Worm (Caenorhabditis elegans) whole organism, late embryonic: ENCODE measurements around the gene R07B1.9.

Source experiments
- K02D7.2 ChIP-seq: sonication (generic microtip); optimal IDR thresholded peaks from 2 replicates; lab custom pipeline; 2017; ENCODE audit warnings: mild to moderate bottlenecking, missing genetic modification characterization, missing compliant biosample characterization
- Y22D7AL.16 ChIP-seq: sonication (generic microtip); optimal IDR thresholded peaks from 2 replicates; lab custom pipeline; 2016; ENCODE audit warnings: missing genetic modification characterization, missing compliant biosample characterization
- ahr-1 ChIP-seq: sonication (generic microtip); optimal IDR thresholded peaks from 2 replicates; lab custom pipeline; 2016; ENCODE audit warnings: missing genetic modification characterization, missing compliant biosample characterization
- ceh-18 ChIP-seq: sonication (generic microtip); optimal IDR thresholded peaks from 2 replicates; lab custom pipeline; 2016; ENCODE audit warnings: missing genetic modification characterization, missing compliant biosample characterization
- ceh-19 ChIP-seq: fragments of 200-800 bp; sonication (Bioruptor generic); optimal IDR thresholded peaks from 2 replicates; lab custom pipeline; 2018; ENCODE audit warnings: mild to moderate bottlenecking, missing genetic modification characterization, missing compliant biosample characterization
- ceh-2 ChIP-seq: sonication (generic microtip); optimal IDR thresholded peaks from 2 replicates; lab custom pipeline; 2016; ENCODE audit warnings: missing genotype, missing genetic modification characterization, missing compliant biosample characterization
- ceh-22 ChIP-seq: sonication (generic microtip); optimal IDR thresholded peaks from 2 replicates; lab custom pipeline; 2017; ENCODE audit warnings: missing biosample characterization, missing genetic modification characterization
- ceh-24 ChIP-seq: sonication (generic microtip); optimal IDR thresholded peaks from 2 replicates; lab custom pipeline; 2016; ENCODE audit warnings: mild to moderate bottlenecking, missing genetic modification characterization, missing compliant biosample characterization
- ceh-31 ChIP-seq: sonication (generic microtip); optimal IDR thresholded peaks from 2 replicates; lab custom pipeline; 2016; ENCODE audit warnings: missing genetic modification characterization, missing compliant biosample characterization
- ceh-34 ChIP-seq: sonication (generic microtip); optimal IDR thresholded peaks from 2 replicates; lab custom pipeline; 2016; ENCODE audit warnings: mild to moderate bottlenecking, missing genetic modification characterization, missing compliant biosample characterization
- ceh-45 ChIP-seq: fragments of 200-800 bp; sonication (Bioruptor generic); IDR thresholded peaks from 2 replicates; pipeline ENCODE4 v1.3.6; 2022; ENCODE audit warnings: missing genetic modification reagents, missing genetic modification characterization, missing compliant biosample characterization
- ceh-6 ChIP-seq: fragments of 200-800 bp; sonication (Bioruptor generic); optimal IDR thresholded peaks from 2 replicates; lab custom pipeline; 2018; ENCODE audit warnings: mild to moderate bottlenecking, missing genetic modification characterization, missing compliant biosample characterization
- che-1 ChIP-seq: sonication (generic microtip); optimal IDR thresholded peaks from 2 replicates; lab custom pipeline; 2016; ENCODE audit warnings: mild to moderate bottlenecking, missing genetic modification characterization, missing compliant biosample characterization
- dve-1 ChIP-seq: sonication (generic microtip); optimal IDR thresholded peaks from 2 replicates; lab custom pipeline; 2017; ENCODE audit warnings: antibody characterized with exemption, mild to moderate bottlenecking, missing genetic modification characterization, missing compliant biosample characterization
- elt-2 ChIP-seq: sonication (generic microtip); optimal IDR thresholded peaks from 2 replicates; lab custom pipeline; 2016; ENCODE audit warnings: missing genetic modification reagents, missing genetic modification characterization, missing compliant biosample characterization
- elt-4 ChIP-seq: sonication (generic microtip); optimal IDR thresholded peaks from 2 replicates; lab custom pipeline; 2016; ENCODE audit warnings: missing genetic modification characterization, missing compliant biosample characterization
- fax-1 ChIP-seq: sonication (generic microtip); optimal IDR thresholded peaks from 2 replicates; lab custom pipeline; 2016; ENCODE audit warnings: missing genotype, missing genetic modification characterization, missing compliant biosample characterization
- gmeb-2 ChIP-seq: sonication (generic microtip); optimal IDR thresholded peaks from 2 replicates; lab custom pipeline; 2016; ENCODE audit warnings: missing genetic modification characterization, inconsistent platforms, missing compliant biosample characterization
- hlh-13 ChIP-seq: fragments of 200-800 bp; sonication (Bioruptor generic); optimal IDR thresholded peaks from 2 replicates; lab custom pipeline; 2018; ENCODE audit warnings: mild to moderate bottlenecking, missing genetic modification characterization, missing compliant biosample characterization
- hlh-15 ChIP-seq: sonication (generic microtip); optimal IDR thresholded peaks from 2 replicates; lab custom pipeline; 2016; ENCODE audit warnings: missing genetic modification characterization, missing compliant biosample characterization
- nfya-1 ChIP-seq: sonication (generic microtip); optimal IDR thresholded peaks from 2 replicates; lab custom pipeline; 2017; ENCODE audit warnings: missing genetic modification characterization, mild to moderate bottlenecking, missing compliant biosample characterization, antibody characterized with exemption, moderate library complexity
- nhr-11 ChIP-seq: fragments of 150-350 bp; optimal IDR thresholded peaks from 2 replicates; lab custom pipeline; 2014; ENCODE audit warnings: missing biosample characterization, missing genetic modification characterization
- nhr-232 ChIP-seq: sonication (generic microtip); optimal IDR thresholded peaks from 2 replicates; lab custom pipeline; 2016; ENCODE audit warnings: missing genetic modification characterization, missing compliant biosample characterization
- odd-2 ChIP-seq: sonication (generic microtip); optimal IDR thresholded peaks from 2 replicates; lab custom pipeline; 2017; ENCODE audit warnings: antibody characterized with exemption, mild to moderate bottlenecking, missing genetic modification characterization, missing compliant biosample characterization
- pat-9 ChIP-seq: fragments of 200-800 bp; sonication (Bioruptor generic); optimal IDR thresholded peaks from 2 replicates; lab custom pipeline; 2018; ENCODE audit warnings: mild to moderate bottlenecking, missing genetic modification characterization, moderate library complexity, missing compliant biosample characterization
- pax-1 ChIP-seq: fragments of 150-350 bp; optimal IDR thresholded peaks from 2 replicates; lab custom pipeline; 2014; ENCODE audit warnings: missing biosample characterization, missing genetic modification characterization
- pha-2 ChIP-seq: sonication (generic microtip); optimal IDR thresholded peaks from 2 replicates; lab custom pipeline; 2017; ENCODE audit warnings: mild to moderate bottlenecking, missing genetic modification characterization, missing compliant biosample characterization
- pha-4 ChIP-seq: fragments of 150-350 bp; optimal IDR thresholded peaks from 2 replicates; lab custom pipeline; 2018; ENCODE audit warnings: missing biosample characterization, missing genetic modification reagents, missing genetic modification characterization
- pqm-1 ChIP-seq: sonication (generic microtip); optimal IDR thresholded peaks from 2 replicates; lab custom pipeline; 2016; ENCODE audit warnings: missing genetic modification characterization, missing compliant biosample characterization
- pros-1 ChIP-seq: fragments of 150-350 bp; optimal IDR thresholded peaks from 2 replicates; lab custom pipeline; 2014; ENCODE audit warnings: missing biosample characterization, missing genetic modification reagents, missing genetic modification characterization
- rnt-1 ChIP-seq: sonication (generic microtip); optimal IDR thresholded peaks from 2 replicates; lab custom pipeline; 2016; ENCODE audit warnings: missing genetic modification characterization, missing compliant biosample characterization
- sdc-2 ChIP-seq: sonication (generic microtip); optimal IDR thresholded peaks from 2 replicates; lab custom pipeline; 2016; ENCODE audit warnings: missing genotype, missing genetic modification characterization, missing compliant biosample characterization
- sox-2 ChIP-seq: fragments of 200-800 bp; sonication (Bioruptor generic); IDR thresholded peaks from 2 replicates; pipeline ENCODE4 v1.3.6; 2022; ENCODE audit warnings: missing genetic modification reagents, missing genetic modification characterization, missing compliant biosample characterization
- sox-4 ChIP-seq: sonication (generic microtip); optimal IDR thresholded peaks from 2 replicates; lab custom pipeline; 2017; ENCODE audit warnings: mild to moderate bottlenecking, missing genetic modification characterization, inconsistent platforms, missing compliant biosample characterization
- syd-9 ChIP-seq: sonication (generic microtip); optimal IDR thresholded peaks from 2 replicates; lab custom pipeline; 2016; ENCODE audit warnings: mild to moderate bottlenecking, missing genetic modification characterization, moderate library complexity, missing compliant biosample characterization
- tbx-2 ChIP-seq: sonication (generic microtip); optimal IDR thresholded peaks from 2 replicates; lab custom pipeline; 2016; ENCODE audit warnings: missing genetic modification characterization, missing compliant biosample characterization
- tbx-7 ChIP-seq: sonication (generic microtip); optimal IDR thresholded peaks from 2 replicates; lab custom pipeline; 2016; ENCODE audit warnings: missing genotype, missing genetic modification characterization, missing compliant biosample characterization
- ttx-3 ChIP-seq: sonication (generic microtip); optimal IDR thresholded peaks from 2 replicates; lab custom pipeline; 2016; ENCODE audit warnings: missing genetic modification reagents, missing genetic modification characterization, missing compliant biosample characterization
- unc-3 ChIP-seq, 2 experiments: fragments of 200-800 bp in 1 of 2; sonication (Bioruptor generic) in 1 of 2; sonication (generic microtip) in 1 of 2; conservative IDR thresholded peaks in 1 of 2; optimal IDR thresholded peaks in 1 of 2; 2 replicates each; pipeline versions ENCODE4 v1.3.6 to Lab custom; 2016 to 2022; ENCODE audit warnings: missing compliant biosample characterization in 2 of 2, missing genetic modification characterization in 2 of 2, missing genetic modification reagents in 1 of 2
- unc-42 ChIP-seq: sonication (generic microtip); optimal IDR thresholded peaks from 2 replicates; lab custom pipeline; 2016; ENCODE audit warnings: missing genotype, missing genetic modification characterization, missing compliant biosample characterization
- unc-86 ChIP-seq: sonication (generic microtip); optimal IDR thresholded peaks from 2 replicates; lab custom pipeline; 2016; ENCODE audit warnings: missing genetic modification characterization, missing compliant biosample characterization
- zip-5 ChIP-seq: sonication (generic microtip); optimal IDR thresholded peaks from 2 replicates; lab custom pipeline; 2016; ENCODE audit warnings: missing genetic modification characterization, missing compliant biosample characterization
- ztf-16 ChIP-seq: sonication (generic microtip); optimal IDR thresholded peaks from 2 replicates; lab custom pipeline; 2017; ENCODE audit warnings: missing genetic modification characterization, missing compliant biosample characterization

R07B1.9 gene

ce11 chrX:9868820-9869219 is 8.4 kb upstream of the R07B1.9 start, which contains the start of gene R07B1.7:
Gene R07B1.7 (plus strand): TSS chrX:9869120.
- no peak for TF ChIP-seq sdc-2
- TF ChIP-seq nfya-1 (tag; lab: Kevin White, UChicago) = no peak
- TF ChIP-seq rnt-1 (tag; lab: Kevin White, UChicago) = no peak
- no peak for TF ChIP-seq unc-86 (tag; lab: Kevin White, UChicago)
- no peak for TF ChIP-seq gmeb-2 (tag; lab: Kevin White, UChicago)
- TF ChIP-seq dve-1 (tag; lab: Kevin White, UChicago) = no peak
- no peak for TF ChIP-seq fax-1 (tag; lab: Kevin White, UChicago)
- no peak for TF ChIP-seq nhr-11
- no peak for TF ChIP-seq Y22D7AL.16 (tag; lab: Kevin White, UChicago)

ce11 chrX:9869522-9869921 is 7.7 kb upstream of the R07B1.9 start, which contains the start of gene R07B1.13:
Gene R07B1.13 (plus strand): TSS chrX:9869822.
- TF ChIP-seq K02D7.2 (no peak), pat-9 (tag; lab: Kevin White, UChicago) (no peak), ceh-22 (tag; lab: Kevin White, UChicago) (no peak), ceh-2 (tag; lab: Kevin White, UChicago) (no peak), sox-2 (GFP tag; lab: Robert Waterston, UW) (no peak), rnt-1 (tag; lab: Kevin White, UChicago) (no peak), ceh-6 (GFP tag; lab: Kevin White, UChicago) (no peak), unc-86 (tag; lab: Kevin White, UChicago) (no peak), pros-1 (tag; lab: Kevin White, UChicago) (no peak), ztf-16 (tag; lab: Kevin White, UChicago) (no peak), ceh-34 (no peak), ceh-31 (no peak), tbx-2 (tag; lab: Kevin White, UChicago) (no peak), tbx-7 (tag; lab: Kevin White, UChicago) (no peak), nhr-11 (no peak), pha-4 (tag; lab: Kevin White, UChicago) (no peak), unc-42 (tag; lab: Kevin White, UChicago) (no peak)

- TF ChIP-seq hlh-15 (tag; lab: Kevin White, UChicago) (no peak), fax-1 (tag; lab: Kevin White, UChicago) (no peak), ceh-18 (tag; lab: Kevin White, UChicago) (no peak), pros-1 (tag; lab: Kevin White, UChicago) (no peak), pax-1 (tag; lab: Kevin White, UChicago) (no peak), ahr-1 (tag; lab: Kevin White, UChicago) (no peak), dve-1 (tag; lab: Kevin White, UChicago) (no peak), nhr-232 (tag; lab: Kevin White, UChicago) (no peak), ceh-45 (GFP tag; lab: Robert Waterston, UW) (no peak), pha-2 (tag; lab: Kevin White, UChicago) (no peak), K02D7.2 (no peak), zip-5 (tag; lab: Kevin White, UChicago) (no peak), odd-2 (tag; lab: Kevin White, UChicago) (no peak), pqm-1 (tag; lab: Kevin White, UChicago) (no peak), sox-4 (tag; lab: Kevin White, UChicago) (no peak), hlh-13 (no peak), Y22D7AL.16 (tag; lab: Kevin White, UChicago) (no peak), elt-2 (tag; lab: Kevin White, UChicago) (no peak)
Measured at ce11 chrX:9872554-9872953, 4.7 kb upstream of the R07B1.9 start, which contains the start of gene R07B1.8. Gene R07B1.8 (minus strand): TSS chrX:9872654.

ce11 chrX:9882112-9882511 is 4.9 kb downstream of the R07B1.9 start, which contains the start of gene glo-1:
Gene glo-1 (minus strand): TSS chrX:9882212.
- TF ChIP-seq pha-4 (tag; lab: Kevin White, UChicago) (no peak), syd-9 (no peak), ahr-1 (tag; lab: Kevin White, UChicago) (no peak), unc-3 (GFP tag; conservative IDR thresholded peaks at IDR 0.05; lab: Robert Waterston, UW) (no peak), unc-3 (tag; optimal IDR thresholded peaks at IDR 0.05; lab: Kevin White, UChicago) (no peak), ttx-3 (tag; lab: Kevin White, UChicago) (no peak), hlh-15 (tag; lab: Kevin White, UChicago) (no peak), sdc-2 (no peak), ceh-19 (GFP tag; lab: Kevin White, UChicago) (no peak), ceh-45 (GFP tag; lab: Robert Waterston, UW) (no peak), che-1 (tag; lab: Kevin White, UChicago) (no peak), tbx-2 (tag; lab: Kevin White, UChicago) (no peak), ceh-24 (tag; lab: Kevin White, UChicago) (no peak), elt-4 (tag; lab: Kevin White, UChicago) (no peak)
- TF ChIP-seq, all 69 proteins: peak for 0
